Worm (Caenorhabditis elegans): Measurements from ENCODE around the gene nhr-262.

DNA sequence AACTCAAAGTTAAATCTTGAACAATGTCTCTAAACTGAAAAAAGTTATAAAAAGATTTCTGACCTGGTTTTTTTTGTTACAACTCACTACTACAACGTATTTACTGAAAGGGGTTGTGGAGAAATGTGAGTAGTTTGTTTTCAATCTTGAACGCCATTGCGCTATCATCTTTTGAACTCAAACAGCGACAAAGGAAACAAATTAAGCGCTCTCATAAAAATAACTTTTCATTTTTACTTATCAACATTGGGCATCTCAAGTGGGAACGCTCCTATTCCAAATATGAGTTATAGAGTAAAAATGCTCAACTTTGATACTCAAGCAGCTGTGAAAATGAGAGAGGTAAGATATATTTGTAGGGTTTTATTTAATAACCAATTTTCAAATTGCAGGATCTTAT, 11.3 kb upstream of the nhr-262 start, which contains the start of gene F09C6.15:
- TF ChIP-seq lin-35 (GFP tag; optimal IDR thresholded peaks at IDR 0.05): no peak
- TF ChIP-seq B0035.1 (tag; optimal IDR thresholded peaks at IDR 0.05): no peak
- TF ChIP-seq unc-130 (GFP tag; optimal IDR thresholded peaks at IDR 0.05): no peak
- TF ChIP-seq akir-1 (GFP tag; optimal IDR thresholded peaks at IDR 0.05): no peak
- no peak for TF ChIP-seq ceh-79 (tag; optimal IDR thresholded peaks at IDR 0.05)
- TF ChIP-seq ceh-58 (GFP tag; IDR thresholded peaks at IDR 0.05): no peak
- no peak for TF ChIP-seq hlh-12 (tag; optimal IDR thresholded peaks at IDR 0.05)
